Worm (Caenorhabditis elegans): ENCODE data around the gene F15H10.7.
A peak's percentile ranks its signal among the peaks of the same experiment; 100 is the strongest.

F15H10.7 gene

ce11 chrV:10387412-10387811 is 18.8 kb downstream of the F15H10.7 start:
- TF ChIP-seq nhr-28 (tag; optimal IDR thresholded peaks at IDR 0.05): peak; percentile 31
- peak in 1 of 2 experiments; percentile 2 for TF ChIP-seq unc-62 (GFP tag; optimal IDR thresholded peaks at IDR 0.05 in 1 of 2)
- TF ChIP-seq unc-62 (tag; optimal IDR thresholded peaks at IDR 0.05): no peak
- no peak for TF ChIP-seq fkh-10 (GFP tag; optimal IDR thresholded peaks at IDR 0.05)

- TF ChIP-seq T26A8.4 (GFP tag; IDR thresholded peaks at IDR 0.05) (no peak), lin-1 (GFP tag; IDR thresholded peaks at IDR 0.05) (no peak), zip-11 (GFP tag; IDR thresholded peaks at IDR 0.05) (no peak), nhr-102 (tag; optimal IDR thresholded peaks at IDR 0.05) (no peak), daf-12 (tag; optimal IDR thresholded peaks at IDR 0.05) (no peak), tag-97 (GFP tag; IDR thresholded peaks at IDR 0.05) (no peak), F44E2.7 (GFP tag; IDR thresholded peaks at IDR 0.05) (no peak)
These were observed 22.3 kb downstream of the F15H10.7 start, which contains the start of gene spe-10 for ce11 chrV:10383950-10384349. Gene spe-10 (plus strand): TSS chrV:10384250.

- TF ChIP-seq dmd-6 (GFP tag; IDR thresholded peaks at IDR 0.05) (no peak), zip-11 (GFP tag; IDR thresholded peaks at IDR 0.05) (no peak), ceh-44 (GFP tag; IDR thresholded peaks at IDR 0.05) (no peak), F49E8.2 (tag; optimal IDR thresholded peaks at IDR 0.05; ENCODE audit: borderline replicate concordance) (no peak)
These were observed 24.1 kb downstream of the F15H10.7 start, which contains the start of gene pqn-2 for ce11 chrV:10382142-10382541. Gene pqn-2 (plus strand): TSS chrV:10382442.

- no peak for TF ChIP-seq saeg-2 (GFP tag; IDR thresholded peaks at IDR 0.05)
These were observed 24.5 kb downstream of the F15H10.7 start, which contains the start of gene abu-1 for ce11 chrV:10381726-10382125. Gene abu-1 (minus strand): TSS chrV:10381826.

- TF ChIP-seq aha-1 (tag) (peak; percentile 95), mdl-1 (tag; optimal IDR thresholded peaks at IDR 0.05) (no peak), unc-62 (GFP tag; optimal IDR thresholded peaks at IDR 0.05 in 1 of 2) (peak in 1 of 2 experiments; percentile 68), unc-62 (tag; optimal IDR thresholded peaks at IDR 0.05) (no peak)
These were observed 26.5 kb downstream of the F15H10.7 start for ce11 chrV:10379761-10380160.

- TF ChIP-seq aly-2 (tag; optimal IDR thresholded peaks at IDR 0.05) (no peak), lin-13 (GFP tag; optimal IDR thresholded peaks at IDR 0.05) (no peak), set-16 (GFP tag; IDR thresholded peaks at IDR 0.05) (no peak), zfp-2 (tag; optimal IDR thresholded peaks at IDR 0.05) (no peak), R02D3.7 (tag; optimal IDR thresholded peaks at IDR 0.05) (no peak), T20F7.1 (GFP tag; optimal IDR thresholded peaks at IDR 0.05) (no peak)
These were observed 26.9 kb downstream of the F15H10.7 start, which contains the start of gene AC3.12 for ce11 chrV:10379293-10379692. Gene AC3.12 (minus strand): TSS chrV:10379393.

ce11 chrV:10371951-10372350 is 34.3 kb downstream of the F15H10.7 start, which contains the start of gene ugt-49:
Gene ugt-49 (plus strand): TSS chrV:10372321.
- TF ChIP-seq mdl-1 (tag; optimal IDR thresholded peaks at IDR 0.05) (no peak), pqm-1 (tag; optimal IDR thresholded peaks at IDR 0.05) (peak; percentile 34), hmg-1.1 (GFP tag; IDR thresholded peaks at IDR 0.05) (no peak), lin-38 (GFP tag; IDR thresholded peaks at IDR 0.05) (no peak), set-16 (GFP tag; IDR thresholded peaks at IDR 0.05) (no peak), spr-1 (tag; optimal IDR thresholded peaks at IDR 0.05) (no peak), lir-3 (tag; optimal IDR thresholded peaks at IDR 0.05) (no peak), fkh-10 (GFP tag; optimal IDR thresholded peaks at IDR 0.05) (no peak), nhr-76 (tag; optimal IDR thresholded peaks at IDR 0.05) (no peak), ztf-7 (tag; optimal IDR thresholded peaks at IDR 0.05) (no peak), attf-4 (tag; optimal IDR thresholded peaks at IDR 0.05) (no peak), nhr-41 (GFP tag; IDR thresholded peaks at IDR 0.05) (no peak), aha-1 (tag) (no peak), daf-16 (GFP tag; optimal IDR thresholded peaks at IDR 0.05) (no peak), daf-16 (tag; optimal IDR thresholded peaks at IDR 0.05) (peak; percentile 43), nhr-10 (tag; optimal IDR thresholded peaks at IDR 0.05) (no peak), nhr-28 (tag; optimal IDR thresholded peaks at IDR 0.05) (peak; percentile 79), ztf-11 (tag; optimal IDR thresholded peaks at IDR 0.05) (no peak), dve-1 (tag; optimal IDR thresholded peaks at IDR 0.05; ENCODE audit: insufficient read depth) (peak; percentile 5)

Measured in whole organism, L4 larva.